Worm (Caenorhabditis elegans) whole organism, young adult: ENCODE measurements around the gene Y54G11A.1.
"Not testable (repeated sequence)": the region's sequence is repeated elsewhere in the genome, so short reads cannot be mapped to it uniquely, and the experiment has no call there.

Source experiments
- F22D6.2 ChIP-seq: sonication (generic microtip); optimal IDR thresholded peaks from 2 replicates; lab custom pipeline; 2016; ENCODE audit warnings: mild to moderate bottlenecking, missing genetic modification characterization, missing compliant biosample characterization
- F33H1.4 ChIP-seq: fragments of 200-800 bp; sonication (Bioruptor generic); IDR thresholded peaks from 2 replicates; pipeline ENCODE4 v1.3.6; 2022; ENCODE audit warnings: missing genetic modification reagents, missing genetic modification characterization, missing compliant biosample characterization
- F37B4.10 ChIP-seq: fragments of 200-800 bp; sonication (Bioruptor generic); IDR thresholded peaks from 2 replicates; pipeline ENCODE4 v1.3.6; 2022; ENCODE audit warnings: missing genetic modification characterization, missing compliant biosample characterization
- F39B2.1 ChIP-seq: fragments of 200-800 bp; sonication (Bioruptor generic); IDR thresholded peaks from 2 replicates; pipeline ENCODE4 v1.3.6; 2022; ENCODE audit warnings: missing genetic modification reagents, missing genetic modification characterization, missing compliant biosample characterization
- F52B5.7 ChIP-seq: sonication (generic microtip); optimal IDR thresholded peaks from 2 replicates; lab custom pipeline; 2016; ENCODE audit warnings: mild to moderate bottlenecking, missing genetic modification characterization, missing compliant biosample characterization
- F57A8.1 ChIP-seq: fragments of 200-800 bp; sonication (Bioruptor generic); optimal IDR thresholded peaks from 2 replicates; lab custom pipeline; 2018; ENCODE audit warnings: mild to moderate bottlenecking, missing genetic modification characterization, moderate library complexity, missing compliant biosample characterization
- Y53F4B.3 ChIP-seq: fragments of 200-800 bp; sonication (Bioruptor generic); IDR thresholded peaks from 2 replicates; pipeline ENCODE4 v1.3.6; 2022; ENCODE audit warnings: missing genetic modification reagents, missing genetic modification characterization, missing compliant biosample characterization
- ZK185.1 ChIP-seq: sonication (generic microtip); optimal IDR thresholded peaks from 2 replicates; lab custom pipeline; 2016; ENCODE audit warnings: mild to moderate bottlenecking, missing genetic modification characterization, missing compliant biosample characterization; ENCODE audit not compliant: poor library complexity, severe bottlenecking
- attf-3 ChIP-seq: fragments of 200-800 bp; sonication (Bioruptor generic); conservative IDR thresholded peaks from 2 replicates; pipeline ENCODE4 v1.3.6; 2022; ENCODE audit warnings: missing genetic modification reagents, missing genetic modification characterization, missing compliant biosample characterization
- cebp-1 ChIP-seq, 2 experiments: fragments of 200-800 bp in 1 of 2; sonication (Bioruptor generic) in 1 of 2; sonication (generic microtip) in 1 of 2; IDR thresholded peaks in 1 of 2; optimal IDR thresholded peaks in 1 of 2; 2 replicates each; pipeline versions ENCODE4 v1.3.6 to Lab custom; 2017 to 2022; ENCODE audit warnings: missing compliant biosample characterization in 2 of 2, missing genetic modification characterization in 2 of 2, mild to moderate bottlenecking in 1 of 2, missing genetic modification reagents in 1 of 2, moderate library complexity in 1 of 2
- dox-1 ChIP-seq: fragments of 200-800 bp; sonication (Bioruptor generic); IDR thresholded peaks from 2 replicates; pipeline ENCODE4 v1.3.6; 2022; ENCODE audit warnings: missing genetic modification reagents, missing genetic modification characterization, missing compliant biosample characterization
- ets-4 ChIP-seq: fragments of 200-800 bp; sonication (Bioruptor generic); optimal IDR thresholded peaks from 2 replicates; lab custom pipeline; 2018; ENCODE audit warnings: mild to moderate bottlenecking, missing genetic modification characterization, missing compliant biosample characterization
- let-607 ChIP-seq, 2 experiments: fragments of 200-800 bp in 1 of 2; sonication (Bioruptor generic) in 1 of 2; sonication (generic microtip) in 1 of 2; optimal IDR thresholded peaks; 2 replicates each; lab custom pipeline; 2016 to 2018; ENCODE audit warnings: mild to moderate bottlenecking in 2 of 2, missing compliant biosample characterization in 2 of 2, missing genetic modification characterization in 2 of 2, moderate library complexity in 2 of 2, missing genotype in 1 of 2
- lin-26 ChIP-seq: fragments of 200-800 bp; sonication (Bioruptor generic); IDR thresholded peaks from 2 replicates; pipeline ENCODE4 v1.3.6; 2022; ENCODE audit warnings: missing genetic modification reagents, missing genetic modification characterization, missing compliant biosample characterization
- lsl-1 ChIP-seq: fragments of 200-800 bp; sonication (Bioruptor generic); optimal IDR thresholded peaks from 2 replicates; lab custom pipeline; 2018; ENCODE audit warnings: mild to moderate bottlenecking, missing genetic modification characterization, moderate library complexity, missing compliant biosample characterization
- madf-6 ChIP-seq: fragments of 200-800 bp; sonication (Bioruptor generic); IDR thresholded peaks from 2 replicates; pipeline ENCODE4 v1.3.6; 2022; ENCODE audit warnings: missing genetic modification reagents, missing genetic modification characterization, missing compliant biosample characterization
- mcd-1 ChIP-seq: fragments of 200-800 bp; sonication (Bioruptor generic); IDR thresholded peaks from 2 replicates; pipeline ENCODE4 v1.3.6; 2022; ENCODE audit warnings: missing genetic modification reagents, missing genetic modification characterization, missing compliant biosample characterization
- pha-4 ChIP-seq: fragments of 150-350 bp; sonication (generic microtip); optimal IDR thresholded peaks from 2 replicates; lab custom pipeline; 2014; ENCODE audit warnings: missing biosample characterization, missing genetic modification reagents, missing genetic modification characterization
- rpc-1 ChIP-seq, 2 experiments: fragments of 150-350 bp in 1 of 2; sonication (generic microtip) in 1 of 2; optimal IDR thresholded peaks; 2 replicates each; lab custom pipeline; 2014 to 2018; ENCODE audit warnings: missing biosample characterization in 1 of 2, missing genetic modification characterization in 1 of 2, missing genetic modification reagents in 1 of 2, missing genotype in 1 of 2
- sea-2 ChIP-seq: fragments of 200-800 bp; sonication (Bioruptor generic); IDR thresholded peaks from 2 replicates; pipeline ENCODE4 v1.3.6; 2022; ENCODE audit warnings: missing genetic modification characterization, missing compliant biosample characterization
- snpc-1.3 ChIP-seq: sonication (generic microtip); optimal IDR thresholded peaks from 2 replicates; lab custom pipeline; 2017; ENCODE audit warnings: missing genetic modification characterization, mild to moderate bottlenecking, missing compliant biosample characterization, antibody characterized with exemption, moderate library complexity, missing genotype, missing genetic modification reagents; ENCODE audit not compliant: insufficient read depth
- snpc-4 ChIP-seq, 5 experiments: fragments of 150-350 bp in 1 of 5; sonication (generic microtip) in 4 of 5; optimal IDR thresholded peaks; 2 replicates each; lab custom pipeline; 2014 to 2018; ENCODE audit warnings: missing genetic modification characterization in 5 of 5, missing biosample characterization in 3 of 5, antibody characterized with exemption in 2 of 5, mild to moderate bottlenecking in 2 of 5, missing compliant biosample characterization in 2 of 5, missing genotype in 2 of 5, moderate library complexity in 2 of 5, missing genetic modification reagents in 1 of 5
- tbp1 ChIP-seq: fragments of 200-800 bp; sonication (Bioruptor generic); optimal IDR thresholded peaks from 2 replicates; lab custom pipeline; 2018; ENCODE audit warnings: mild to moderate bottlenecking, missing genetic modification characterization, missing compliant biosample characterization
- zfh-2 ChIP-seq: fragments of 200-800 bp; sonication (Bioruptor generic); conservative IDR thresholded peaks from 2 replicates; pipeline ENCODE4 v1.3.6; 2022; ENCODE audit warnings: missing genetic modification reagents, missing genetic modification characterization, missing compliant biosample characterization

The Y54G11A.1 gene

ce11 chrII:14310729-14311388, 41.9 kb upstream of the Y54G11A.1 start, which contains the start of gene ctl-3:
TSS of gene ctl-3 (minus strand) at chrII:14310779.
- TF ChIP-seq ZK185.1 (tag; lab: Kevin White, UChicago) (no peak), F33H1.4 (GFP tag; lab: Robert Waterston, UW) (peak; percentile 53; the same call in 1 of the 2 replicates), lsl-1 (GFP tag; lab: Kevin White, UChicago) (peak; percentile 88)
- TF ChIP-seq, all 124 proteins: peak for 2

- not testable (repeated sequence) for TF ChIP-seq rpc-1 (optimal IDR thresholded peaks at IDR 0.05; lab: Kevin White, UChicago); rpc-1 (tag; optimal IDR thresholded peaks at IDR 0.05; lab: Kevin White, UChicago); F22D6.2 (tag; lab: Kevin White, UChicago); F52B5.7 (tag; lab: Kevin White, UChicago)
- TF ChIP-seq, all 124 proteins: peak for 0; not testable (repeated sequence) for 124
These were observed 37.2 kb upstream of the Y54G11A.1 start, which contains the start of gene ctl-1 for ce11 chrII:14306160-14306559. TSS of gene ctl-1 (minus strand) at chrII:14306260.

ce11 chrII:14301927-14302326, 32.9 kb upstream of the Y54G11A.1 start, which contains the start of gene ctl-2:
TSS of gene ctl-2 (minus strand) at chrII:14302027.
- TF ChIP-seq lin-26; lsl-1 (GFP tag; lab: Kevin White, UChicago); dox-1 (GFP tag; lab: Robert Waterston, UW): not testable (repeated sequence)

- TF ChIP-seq Y53F4B.3 (no peak), F52B5.7 (tag; lab: Kevin White, UChicago) (no peak), let-607 (tag; optimal IDR thresholded peaks at IDR 0.05; lab: Kevin White, UChicago) (no peak), pha-4 (tag; lab: Kevin White, UChicago) (no peak), cebp-1 (GFP tag; IDR thresholded peaks at IDR 0.05; lab: Robert Waterston, UW) (no peak), cebp-1 (tag; optimal IDR thresholded peaks at IDR 0.05; lab: Kevin White, UChicago) (peak; percentile 9), sea-2 (GFP tag; lab: Robert Waterston, UW) (no peak), F37B4.10 (GFP tag; lab: Robert Waterston, UW) (no peak), tbp1 (GFP tag; lab: Kevin White, UChicago) (no peak), F39B2.1 (GFP tag; lab: Robert Waterston, UW) (no peak), snpc-1.3 (tag; lab: Kevin White, UChicago) (no peak), F57A8.1 (GFP tag; lab: Kevin White, UChicago) (no peak), zfh-2 (GFP tag; lab: Robert Waterston, UW) (peak; percentile 36; the same call in 1 of the 2 replicates), madf-6 (GFP tag; lab: Robert Waterston, UW) (no peak), mcd-1 (GFP tag; lab: Robert Waterston, UW) (0 out of 2 replicates have a peak, but pooled peaks have one; percentile 8), snpc-4 (GFP tag; optimal IDR thresholded peaks at IDR 0.05; lab: Kevin White, UChicago) (no peak), snpc-4 (tag; optimal IDR thresholded peaks at IDR 0.05; lab: Kevin White, UChicago) (no peak)
These were observed 30.3 kb upstream of the Y54G11A.1 start for ce11 chrII:14299254-14299759.

- TF ChIP-seq lsl-1 (GFP tag; lab: Kevin White, UChicago); attf-3 (GFP tag; lab: Robert Waterston, UW); ets-4: not testable (repeated sequence)
These were observed 28.1 kb upstream of the Y54G11A.1 start, which contains the start of gene Y54G11A.7 for ce11 chrII:14297050-14297449. TSS of gene Y54G11A.7 (plus strand) at chrII:14297305.
